Worm (Caenorhabditis elegans): ENCODE measurements around the gene F57E7.2.

ce11 chrV:16527796-16528195 is 44.9 kb upstream of the F57E7.2 start, which contains the start of gene F36D3.16:
- TF ChIP-seq nhr-6 (tag; optimal IDR thresholded peaks at IDR 0.05) (no peak), nhr-25 (tag; optimal IDR thresholded peaks at IDR 0.05) (no peak)

All from whole organism, L2 larva.